Worm (Caenorhabditis elegans) whole organism, midembryonic: ENCODE data around the gene C29F4.3.
"Not testable (repeated sequence)": the region's sequence is repeated elsewhere in the genome, so short reads cannot be mapped to it uniquely, and the experiment has no call there.

Experiments
- T22C8.4 ChIP-seq: fragments of 200-800 bp; sonication (Bioruptor generic); IDR thresholded peaks from 2 replicates; pipeline ENCODE4 v1.3.6; 2022; ENCODE audit warnings: missing genetic modification characterization, missing compliant biosample characterization
- cog-1 ChIP-seq: sonication (generic microtip); optimal IDR thresholded peaks from 2 replicates; lab custom pipeline; 2016; ENCODE audit warnings: missing genetic modification characterization, missing compliant biosample characterization
- flt-1 ChIP-seq: fragments of 200-800 bp; sonication (Bioruptor generic); IDR thresholded peaks from 2 replicates; pipeline ENCODE4 v1.3.6; 2022; ENCODE audit warnings: missing genetic modification characterization, missing compliant biosample characterization
- klf-2 ChIP-seq: fragments of 200-800 bp; sonication (Bioruptor generic); conservative IDR thresholded peaks from 2 replicates; pipeline ENCODE4 v1.3.6; 2022; ENCODE audit warnings: missing genetic modification reagents, missing genetic modification characterization, missing compliant biosample characterization
- med-1 ChIP-seq: sonication (generic microtip); optimal IDR thresholded peaks from 2 replicates; lab custom pipeline; 2017; ENCODE audit warnings: missing genetic modification characterization, mild to moderate bottlenecking, missing compliant biosample characterization, antibody characterized with exemption, missing genetic modification reagents; ENCODE audit not compliant: insufficient read depth
- ref-1 ChIP-seq: fragments of 200-800 bp; sonication (Bioruptor generic); conservative IDR thresholded peaks from 2 replicates; pipeline ENCODE4 v1.3.6; 2022; ENCODE audit warnings: missing genetic modification reagents, missing genetic modification characterization, missing compliant biosample characterization
- tab-1 ChIP-seq: fragments of 200-800 bp; sonication (Bioruptor generic); IDR thresholded peaks from 2 replicates; pipeline ENCODE4 v1.3.6; 2022; ENCODE audit warnings: missing genetic modification characterization, missing compliant biosample characterization
- ztf-23 ChIP-seq: fragments of 200-800 bp; sonication (Bioruptor generic); IDR thresholded peaks from 2 replicates; pipeline ENCODE4 v1.3.6; 2022; ENCODE audit warnings: missing genetic modification reagents, missing genetic modification characterization, missing compliant biosample characterization
- ztf-29 ChIP-seq: fragments of 200-800 bp; sonication (Bioruptor generic); IDR thresholded peaks from 2 replicates; pipeline ENCODE4 v1.3.6; 2022; ENCODE audit warnings: missing genetic modification reagents, missing genetic modification characterization, missing compliant biosample characterization

Gene C29F4.3

ce11 chrIV:11212978-11213377 is 10.8 kb downstream of the C29F4.3 start:
- TF ChIP-seq tab-1 (GFP tag; lab: Robert Waterston, UW) (no peak), ztf-23 (no peak), ref-1 (GFP tag; lab: Robert Waterston, UW) (no peak), klf-2 (GFP tag; lab: Robert Waterston, UW) (no peak), med-1 (GFP tag; lab: Kevin White, UChicago) (no peak), cog-1 (tag; lab: Kevin White, UChicago) (no peak), T22C8.4 (GFP tag; lab: Robert Waterston, UW) (no peak)

DNA sequence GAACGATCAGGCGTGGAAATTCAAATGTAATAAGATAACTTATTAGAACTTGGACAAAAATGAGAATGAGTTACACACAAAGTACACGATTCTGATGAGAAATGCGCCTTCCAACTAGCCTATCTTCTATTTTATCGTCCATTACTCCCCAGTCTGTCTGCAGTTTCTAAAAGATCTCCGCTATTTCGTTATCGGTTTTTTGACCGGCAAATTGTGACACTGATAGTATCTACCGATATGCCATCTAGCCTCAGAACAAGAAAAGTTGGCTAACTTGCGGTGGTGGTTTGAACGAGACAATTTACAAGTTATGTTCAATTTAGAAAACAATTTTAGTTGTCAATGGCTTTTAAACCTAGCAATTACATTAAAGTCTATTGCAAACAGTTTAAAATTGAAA is 12.2 kb downstream of the C29F4.3 start:
- TF ChIP-seq ref-1 (GFP tag; lab: Robert Waterston, UW) (no peak), klf-2 (GFP tag; lab: Robert Waterston, UW) (no peak), flt-1 (GFP tag; lab: Robert Waterston, UW) (no peak), ztf-29 (GFP tag; lab: Robert Waterston, UW) (no peak), tab-1 (GFP tag; lab: Robert Waterston, UW) (no peak), T22C8.4 (GFP tag; lab: Robert Waterston, UW) (no peak), med-1 (GFP tag; lab: Kevin White, UChicago) (no peak), ztf-23 (no peak), cog-1 (tag; lab: Kevin White, UChicago) (no peak)

DNA sequence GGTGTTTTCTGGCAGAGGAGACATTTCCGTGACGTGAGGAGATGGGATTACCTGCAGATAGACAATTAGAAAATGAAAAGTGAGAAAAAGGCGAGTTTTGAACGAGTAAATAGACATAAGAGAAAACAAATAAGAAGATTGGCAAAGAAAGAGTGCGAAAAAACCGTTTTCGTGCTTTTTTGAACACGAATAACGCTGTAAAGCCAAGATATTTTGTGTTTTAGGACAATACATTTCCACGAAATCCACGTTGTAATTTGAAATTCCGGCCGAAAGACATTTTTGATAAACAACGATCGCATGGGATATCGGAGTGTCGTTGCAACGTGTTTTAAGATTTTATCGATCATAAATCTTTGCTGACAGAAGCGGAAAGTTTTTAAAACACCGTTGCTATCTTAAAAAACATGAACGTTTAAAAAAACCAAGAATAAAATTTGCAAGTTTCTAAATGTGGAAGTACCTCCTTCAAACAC is 13.0 kb downstream of the C29F4.3 start, which contains the start of gene adk-1:
adk-1 (minus strand) TSS at position 51 of the 476 bp plus-strand sequence.
- TF ChIP-seq tab-1 (GFP tag; lab: Robert Waterston, UW) (no peak), ztf-23 (no peak), med-1 (GFP tag; lab: Kevin White, UChicago) (no peak), ref-1 (GFP tag; lab: Robert Waterston, UW) (no peak), ztf-29 (GFP tag; lab: Robert Waterston, UW) (no peak), cog-1 (tag; lab: Kevin White, UChicago) (no peak), T22C8.4 (GFP tag; lab: Robert Waterston, UW) (no peak), flt-1 (GFP tag; lab: Robert Waterston, UW) (no peak), klf-2 (GFP tag; lab: Robert Waterston, UW) (no peak)

DNA sequence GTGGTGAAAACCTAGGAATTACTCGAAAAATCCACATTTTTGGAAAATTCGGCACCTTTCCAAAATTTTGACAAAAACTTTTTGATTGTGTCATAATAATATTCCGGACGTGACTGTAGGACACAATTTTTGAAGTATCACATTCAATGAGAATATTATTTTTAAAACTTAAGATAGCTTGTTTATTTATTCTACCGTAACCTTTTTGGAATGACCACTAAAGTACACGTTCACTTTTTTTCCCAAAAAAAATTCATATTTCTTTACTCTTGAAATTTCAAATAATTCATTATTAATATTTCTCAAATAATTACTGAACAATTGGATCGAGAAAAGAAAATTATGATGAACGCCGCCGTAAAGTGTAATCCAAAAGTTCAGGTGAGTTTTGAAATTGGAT is 16.6 kb downstream of the C29F4.3 start, which contains the start of gene R07H5.9:
R07H5.9 (plus strand) TSS at position 301 of the 400 bp plus-strand sequence.
- TF ChIP-seq ztf-23 (no peak), T22C8.4 (GFP tag; lab: Robert Waterston, UW) (no peak), flt-1 (GFP tag; lab: Robert Waterston, UW) (no peak), ztf-29 (GFP tag; lab: Robert Waterston, UW) (no peak), cog-1 (tag; lab: Kevin White, UChicago) (no peak), tab-1 (GFP tag; lab: Robert Waterston, UW) (no peak), ref-1 (GFP tag; lab: Robert Waterston, UW) (no peak), med-1 (GFP tag; lab: Kevin White, UChicago) (no peak), klf-2 (GFP tag; lab: Robert Waterston, UW) (no peak)

- not testable (repeated sequence) for TF ChIP-seq cog-1 (tag; lab: Kevin White, UChicago); T22C8.4 (GFP tag; lab: Robert Waterston, UW); ztf-23
These were observed 21.4 kb downstream of the C29F4.3 start, which contains the start of gene R07H5.11 for ce11 chrIV:11202389-11202788. Gene R07H5.11 (plus strand): TSS chrIV:11202768.

- TF ChIP-seq klf-2 (GFP tag; lab: Robert Waterston, UW) (peak; percentile 72), ztf-23 (peak; percentile 70; the same call in 1 of the 2 replicates), flt-1 (GFP tag; lab: Robert Waterston, UW) (0 out of 2 replicates have a peak, but pooled peaks have one; percentile 58)
These were observed 23.1 kb downstream of the C29F4.3 start for ce11 chrIV:11200682-11201081.

DNA sequence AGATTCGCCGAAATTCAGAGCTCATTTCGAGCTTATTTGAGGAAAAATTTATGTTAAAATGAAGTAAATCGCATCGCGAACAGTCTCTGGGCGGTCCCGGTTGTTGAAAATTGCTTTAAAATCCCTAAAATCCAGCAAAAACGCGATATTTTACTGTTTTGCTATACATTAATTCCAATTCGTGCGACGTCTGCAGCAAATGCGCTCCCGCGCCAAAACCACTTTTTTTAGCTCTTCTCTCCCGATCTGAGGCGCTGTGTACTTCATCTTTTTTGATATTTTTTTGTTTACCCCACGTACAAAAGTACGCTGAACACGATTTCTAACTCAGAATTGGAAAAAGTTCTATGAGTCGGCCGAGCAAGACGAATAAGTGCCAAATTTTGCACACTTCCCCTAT is 24.8 kb downstream of the C29F4.3 start, which contains the start of gene R07H5.16:
R07H5.16 (plus strand) TSS at position 348 of the 400 bp plus-strand sequence.
- TF ChIP-seq klf-2 (GFP tag; lab: Robert Waterston, UW), result 0 out of 2 replicates have a peak, but pooled peaks have one; percentile 39

DNA sequence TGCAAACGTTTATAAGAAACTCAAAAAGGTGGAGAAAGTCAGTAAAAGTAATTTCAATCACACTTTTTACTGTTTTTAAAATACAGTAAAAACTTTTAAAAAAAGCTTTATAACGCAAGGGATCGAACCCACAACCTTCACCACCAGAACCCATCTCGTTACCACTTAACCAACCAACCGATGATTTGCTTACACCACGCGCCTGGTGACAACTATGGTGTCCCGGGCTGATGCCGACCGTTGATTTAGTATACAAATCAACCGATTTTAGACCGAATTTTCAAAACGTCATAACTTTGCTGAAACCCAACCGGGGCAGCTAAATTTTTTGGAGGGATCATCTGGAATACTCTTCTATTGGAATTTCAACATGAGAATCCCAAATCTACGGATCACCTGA is 26.9 kb downstream of the C29F4.3 start:
- TF ChIP-seq ztf-23 (peak; percentile 77; the same call in 1 of the 2 replicates), T22C8.4 (GFP tag; lab: Robert Waterston, UW) (0 out of 2 replicates have a peak, but pooled peaks have one; percentile 50), klf-2 (GFP tag; lab: Robert Waterston, UW) (peak; percentile 53; the same call in 1 of the 2 replicates), ztf-29 (GFP tag; lab: Robert Waterston, UW) (peak; percentile 62; the same call in 1 of the 2 replicates), ref-1 (GFP tag; lab: Robert Waterston, UW) (peak; percentile 59), tab-1 (GFP tag; lab: Robert Waterston, UW) (peak; percentile 84)

- TF ChIP-seq ztf-23, result no peak
- no peak for TF ChIP-seq ztf-29 (GFP tag; lab: Robert Waterston, UW)
- no peak for TF ChIP-seq flt-1 (GFP tag; lab: Robert Waterston, UW)
- no peak for TF ChIP-seq cog-1 (tag; lab: Kevin White, UChicago)
- no peak for TF ChIP-seq klf-2 (GFP tag; lab: Robert Waterston, UW)
- no peak for TF ChIP-seq T22C8.4 (GFP tag; lab: Robert Waterston, UW)
- no peak for TF ChIP-seq tab-1 (GFP tag; lab: Robert Waterston, UW)
- TF ChIP-seq ref-1 (GFP tag; lab: Robert Waterston, UW), result no peak
- TF ChIP-seq med-1 (GFP tag; lab: Kevin White, UChicago), result no peak
These were observed 34.4 kb downstream of the C29F4.3 start, which contains the start of gene fbxb-79 for ce11 chrIV:11189411-11189810. Gene fbxb-79 (minus strand): TSS chrIV:11189511.

DNA sequence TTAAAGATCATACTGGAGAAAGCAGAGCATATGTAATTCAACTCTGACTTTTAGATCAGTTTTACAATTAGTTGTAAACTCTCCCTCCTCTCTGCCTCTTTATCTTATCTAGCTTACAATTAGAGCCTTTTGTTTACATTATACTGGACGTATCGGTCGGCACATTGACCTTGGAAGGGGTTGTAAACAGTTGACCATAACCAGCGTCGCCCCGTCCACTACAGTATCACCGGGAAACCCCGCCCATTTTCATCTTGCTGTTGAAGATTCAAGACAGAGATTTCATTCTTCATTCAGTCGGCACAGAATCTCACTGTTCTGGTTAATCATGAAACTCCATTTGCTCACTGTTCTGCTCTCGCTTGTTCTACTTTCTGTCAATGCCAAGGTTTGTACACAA is 37.0 kb downstream of the C29F4.3 start, which contains the start of gene sdz-27:
sdz-27 (plus strand) TSS at position 301 of the 400 bp plus-strand sequence.
- no peak for TF ChIP-seq cog-1 (tag; lab: Kevin White, UChicago)
- no peak for TF ChIP-seq klf-2 (GFP tag; lab: Robert Waterston, UW)
- no peak for TF ChIP-seq tab-1 (GFP tag; lab: Robert Waterston, UW)
- TF ChIP-seq med-1 (GFP tag; lab: Kevin White, UChicago), result no peak
- TF ChIP-seq ztf-29 (GFP tag; lab: Robert Waterston, UW), result no peak
- TF ChIP-seq T22C8.4 (GFP tag; lab: Robert Waterston, UW), result no peak
- TF ChIP-seq flt-1 (GFP tag; lab: Robert Waterston, UW), result no peak
- TF ChIP-seq ztf-23, result no peak
- no peak for TF ChIP-seq ref-1 (GFP tag; lab: Robert Waterston, UW)
